Worm (Caenorhabditis elegans) whole organism, midembryonic: ENCODE results near the gene elpc-4.

Experiments
- T22C8.4 ChIP-seq: fragments of 200-800 bp; sonication (Bioruptor generic); IDR thresholded peaks from 2 replicates; pipeline ENCODE4 v1.3.6; 2022; ENCODE audit warnings: missing genetic modification characterization, missing compliant biosample characterization
- cog-1 ChIP-seq: sonication (generic microtip); optimal IDR thresholded peaks from 2 replicates; lab custom pipeline; 2016; ENCODE audit warnings: missing genetic modification characterization, missing compliant biosample characterization
- flt-1 ChIP-seq: fragments of 200-800 bp; sonication (Bioruptor generic); IDR thresholded peaks from 2 replicates; pipeline ENCODE4 v1.3.6; 2022; ENCODE audit warnings: missing genetic modification characterization, missing compliant biosample characterization
- klf-2 ChIP-seq: fragments of 200-800 bp; sonication (Bioruptor generic); conservative IDR thresholded peaks from 2 replicates; pipeline ENCODE4 v1.3.6; 2022; ENCODE audit warnings: missing genetic modification reagents, missing genetic modification characterization, missing compliant biosample characterization
- med-1 ChIP-seq: sonication (generic microtip); optimal IDR thresholded peaks from 2 replicates; lab custom pipeline; 2017; ENCODE audit warnings: missing genetic modification characterization, mild to moderate bottlenecking, missing compliant biosample characterization, antibody characterized with exemption, missing genetic modification reagents; ENCODE audit not compliant: insufficient read depth
- ref-1 ChIP-seq: fragments of 200-800 bp; sonication (Bioruptor generic); conservative IDR thresholded peaks from 2 replicates; pipeline ENCODE4 v1.3.6; 2022; ENCODE audit warnings: missing genetic modification reagents, missing genetic modification characterization, missing compliant biosample characterization
- tab-1 ChIP-seq: fragments of 200-800 bp; sonication (Bioruptor generic); IDR thresholded peaks from 2 replicates; pipeline ENCODE4 v1.3.6; 2022; ENCODE audit warnings: missing genetic modification characterization, missing compliant biosample characterization
- ztf-23 ChIP-seq: fragments of 200-800 bp; sonication (Bioruptor generic); IDR thresholded peaks from 2 replicates; pipeline ENCODE4 v1.3.6; 2022; ENCODE audit warnings: missing genetic modification reagents, missing genetic modification characterization, missing compliant biosample characterization
- ztf-29 ChIP-seq: fragments of 200-800 bp; sonication (Bioruptor generic); IDR thresholded peaks from 2 replicates; pipeline ENCODE4 v1.3.6; 2022; ENCODE audit warnings: missing genetic modification reagents, missing genetic modification characterization, missing compliant biosample characterization

DNA sequence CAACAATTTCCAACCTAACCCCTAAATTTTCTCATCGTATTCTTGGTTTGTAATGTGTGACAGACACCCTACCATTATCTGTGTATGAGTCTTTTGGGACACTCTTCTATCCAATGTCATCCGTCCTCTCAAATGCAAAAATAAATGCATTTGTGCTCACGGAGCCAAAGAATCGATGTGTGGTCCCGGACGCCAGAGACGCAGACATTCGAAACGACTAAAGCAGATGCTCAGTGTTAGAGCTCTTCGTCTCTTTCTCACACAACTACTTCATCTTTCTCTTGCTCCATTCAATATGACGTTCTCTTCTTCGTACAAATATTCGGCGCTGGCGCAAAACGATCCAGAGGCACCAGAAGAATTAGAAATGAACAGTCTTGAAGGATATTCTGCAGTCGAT is 37.2 kb upstream of the elpc-4 start, which contains the start of gene unc-24:
- TF ChIP-seq cog-1 (tag; lab: Kevin White, UChicago) = no peak
- no peak for TF ChIP-seq ztf-23
- TF ChIP-seq tab-1 (GFP tag; lab: Robert Waterston, UW) = no peak
- TF ChIP-seq flt-1 (GFP tag; lab: Robert Waterston, UW) = no peak
- no peak for TF ChIP-seq ztf-29 (GFP tag; lab: Robert Waterston, UW)
- TF ChIP-seq klf-2 = no peak
- no peak for TF ChIP-seq T22C8.4 (GFP tag; lab: Robert Waterston, UW)
- TF ChIP-seq med-1 (GFP tag; lab: Kevin White, UChicago) = no peak
- TF ChIP-seq ref-1 (GFP tag; lab: Robert Waterston, UW) = no peak
